Fruit fly (Drosophila melanogaster): ENCODE data around the gene ArgRS.

- TF ChIP-seq ttk (optimal IDR thresholded peaks at IDR 0.05) (no peak), h (optimal IDR thresholded peaks at IDR 0.05) (no peak), Myc (optimal IDR thresholded peaks at IDR 0.05) (no peak)
Observed at dm6 chrX:15816905-15817304, 27.0 kb downstream of the ArgRS start.

All from Kc167 (cell line).